Worm (Caenorhabditis elegans): Measurements from ENCODE around the gene F57A8.6.

- TF ChIP-seq lin-35 (GFP tag; optimal IDR thresholded peaks at IDR 0.05) (no peak), pha-4 (tag; optimal IDR thresholded peaks at IDR 0.05) (no peak), dox-1 (GFP tag; IDR thresholded peaks at IDR 0.05) (no peak)
Observed at ce11 chrV:10120898-10121297, 47.2 kb upstream of the F57A8.6 start, which contains the start of gene srxa-18.

All from whole organism, young adult.